Worm (Caenorhabditis elegans): ENCODE results near the gene C50C3.5.

ce11 chrIII:8145971-8146370, 33.1 kb upstream of the C50C3.5 start:
- no peak for TF ChIP-seq nhr-77 (tag; optimal IDR thresholded peaks at IDR 0.05)
- TF ChIP-seq ceh-82 (tag; optimal IDR thresholded peaks at IDR 0.05), result no peak
- no peak for TF ChIP-seq zag-1 (tag; optimal IDR thresholded peaks at IDR 0.05)
- TF ChIP-seq unc-62 (GFP tag; optimal IDR thresholded peaks at IDR 0.05), result no peak
- TF ChIP-seq R02D3.7 (tag; optimal IDR thresholded peaks at IDR 0.05), result no peak
- no peak for TF ChIP-seq ztf-11 (tag; optimal IDR thresholded peaks at IDR 0.05)
- no peak for TF ChIP-seq elt-2 (tag; optimal IDR thresholded peaks at IDR 0.05)
- no peak for TF ChIP-seq mdl-1 (tag; optimal IDR thresholded peaks at IDR 0.05)

All from whole organism, L3 larva.